Fruit fly (Drosophila melanogaster): ENCODE results near the gene ScsbetaG.

dm6 chr3L:5610582-5610981 lies 47.1 kb upstream of the ScsbetaG start:
- TF ChIP-seq CG11093 (GFP tag; IDR thresholded peaks at IDR 0.05) (no peak), CG11695 (GFP tag; IDR thresholded peaks at IDR 0.05) (no peak), PHDP (tag; optimal IDR thresholded peaks at IDR 0.05) (no peak), Hsf (GFP tag; optimal IDR thresholded peaks at IDR 0.05) (no peak), dmrt99B (tag; optimal IDR thresholded peaks at IDR 0.05) (no peak), B-H1 (GFP tag; IDR thresholded peaks at IDR 0.05) (no peak), Hr3 (GFP tag; optimal IDR thresholded peaks at IDR 0.05) (no peak), Rx (GFP tag; IDR thresholded peaks at IDR 0.05) (no peak), Mes4 (GFP tag; optimal IDR thresholded peaks at IDR 0.05) (no peak), CG15601 (tag; optimal IDR thresholded peaks at IDR 0.05) (no peak), ttk (GFP tag; IDR thresholded peaks at IDR 0.05) (no peak), eyg (GFP tag; optimal IDR thresholded peaks at IDR 0.05) (no peak), Ptx1 (GFP tag; IDR thresholded peaks at IDR 0.05) (no peak)

All from whole organism, embryonic.